Worm (Caenorhabditis elegans): ENCODE data around the gene F32A5.8.

Gene F32A5.8

ce11 chrII:7301670-7302151 is 45.8 kb downstream of the F32A5.8 start, which contains the start of gene cul-4 (continued):
- TF ChIP-seq D1046.2 (GFP tag; IDR thresholded peaks at IDR 0.05) (no peak), lin-15B (tag; optimal IDR thresholded peaks at IDR 0.05) (peak; percentile 13), lin-38 (GFP tag; IDR thresholded peaks at IDR 0.05) (peak; percentile 84), gei-8 (GFP tag; optimal IDR thresholded peaks at IDR 0.05) (no peak), dpl-1 (GFP tag; optimal IDR thresholded peaks at IDR 0.05) (peak; percentile 78), daf-19 (GFP tag; conservative IDR thresholded peaks at IDR 0.05) (no peak), jun-1 (tag; optimal IDR thresholded peaks at IDR 0.05) (peak; percentile 27), fkh-10 (GFP tag; optimal IDR thresholded peaks at IDR 0.05) (no peak), aha-1 (tag) (peak; percentile 96)

ce11 chrII:7305558-7305957 is 49.6 kb downstream of the F32A5.8 start, which contains the start of gene brf-1:
TSS of gene brf-1 (plus strand) at chrII:7305858.
- no peak for TF ChIP-seq jun-1 (tag; optimal IDR thresholded peaks at IDR 0.05)

Data from whole organism, L4 larva.